Worm (Caenorhabditis elegans) whole organism, L4 larva: Measurements from ENCODE around the gene cut-1.

ENCODE experiments used
- D1046.2 ChIP-seq: fragments of 200-800 bp; sonication (Bioruptor generic); IDR thresholded peaks from 2 replicates; pipeline ENCODE4 v1.3.6; 2022; ENCODE audit warnings: missing genetic modification characterization, missing compliant biosample characterization
- F49E8.2 ChIP-seq: sonication (generic microtip); optimal IDR thresholded peaks from 2 replicates; lab custom pipeline; 2016; ENCODE audit warnings: missing compliant biosample characterization, mild to moderate bottlenecking, missing genetic modification characterization, borderline replicate concordance
- T26A8.4 ChIP-seq: fragments of 200-800 bp; sonication (Bioruptor generic); IDR thresholded peaks from 2 replicates; pipeline ENCODE4 v1.3.6; 2022; ENCODE audit warnings: missing genetic modification characterization, missing compliant biosample characterization
- Y105C5A.15 ChIP-seq: fragments of 200-800 bp; sonication (Bioruptor generic); IDR thresholded peaks from 2 replicates; pipeline ENCODE4 v1.3.6; 2022; ENCODE audit warnings: missing genetic modification characterization, missing compliant biosample characterization
- aha-1 ChIP-seq: fragments of 150-350 bp; peaks from one replicate; lab custom pipeline; 2014; ENCODE audit warnings: missing biosample characterization, missing genetic modification characterization
- ceh-20 ChIP-seq: fragments of 200-800 bp; sonication (Bioruptor generic); IDR thresholded peaks from 2 replicates; pipeline ENCODE4 v1.3.6; 2022; ENCODE audit warnings: missing genetic modification reagents, missing genetic modification characterization, missing compliant biosample characterization
- ceh-32 ChIP-seq: sonication (generic microtip); optimal IDR thresholded peaks from 2 replicates; lab custom pipeline; 2016; ENCODE audit warnings: mild to moderate bottlenecking, missing genetic modification characterization, missing compliant biosample characterization; ENCODE audit not compliant: poor library complexity
- ceh-44 ChIP-seq: fragments of 200-800 bp; sonication (Bioruptor generic); IDR thresholded peaks from 2 replicates; pipeline ENCODE4 v1.3.6; 2022; ENCODE audit warnings: missing genetic modification reagents, missing genetic modification characterization, missing compliant biosample characterization
- ceh-62 ChIP-seq: sonication (generic microtip); optimal IDR thresholded peaks from 2 replicates; lab custom pipeline; 2017; ENCODE audit warnings: missing biosample characterization, missing genetic modification characterization
- ces-1 ChIP-seq: fragments of 150-350 bp; sonication (generic microtip); optimal IDR thresholded peaks from 4 replicates; lab custom pipeline; 2014; ENCODE audit warnings: missing biosample characterization, missing genetic modification reagents, missing genetic modification characterization
- cey-2 ChIP-seq: sonication (generic microtip); optimal IDR thresholded peaks from 3 replicates; lab custom pipeline; 2017; ENCODE audit warnings: missing genetic modification characterization, mild to moderate bottlenecking, missing compliant biosample characterization, antibody characterized with exemption, borderline replicate concordance; ENCODE audit not compliant: insufficient read depth
- daf-12 ChIP-seq: fragments of 150-350 bp; optimal IDR thresholded peaks from 2 replicates; lab custom pipeline; 2014; ENCODE audit warnings: missing biosample characterization, missing genetic modification reagents, missing genetic modification characterization
- daf-19 ChIP-seq: fragments of 200-800 bp; sonication (Bioruptor generic); conservative IDR thresholded peaks from 2 replicates; pipeline ENCODE4 v1.3.6; 2022; ENCODE audit warnings: missing genetic modification characterization, missing compliant biosample characterization
- daf-8 ChIP-seq: fragments of 200-800 bp; sonication (Bioruptor generic); IDR thresholded peaks from 2 replicates; pipeline ENCODE4 v1.3.6; 2022; ENCODE audit warnings: missing genetic modification characterization, missing compliant biosample characterization
- dmd-6 ChIP-seq: fragments of 200-800 bp; sonication (Bioruptor generic); IDR thresholded peaks from 2 replicates; pipeline ENCODE4 v1.3.6; 2022; ENCODE audit warnings: missing genetic modification reagents, missing genetic modification characterization, missing compliant biosample characterization
- dmd-9 ChIP-seq: fragments of 200-800 bp; sonication (Bioruptor generic); IDR thresholded peaks from 2 replicates; pipeline ENCODE4 v1.3.6; 2022; ENCODE audit warnings: missing genetic modification reagents, missing genetic modification characterization, missing compliant biosample characterization
- dpl-1 ChIP-seq: fragments of 150-350 bp; optimal IDR thresholded peaks from 2 replicates; lab custom pipeline; 2014; ENCODE audit warnings: missing biosample characterization, missing genetic modification reagents, missing genetic modification characterization
- dve-1 ChIP-seq: sonication (generic microtip); optimal IDR thresholded peaks from 2 replicates; lab custom pipeline; 2017; ENCODE audit warnings: antibody characterized with exemption, mild to moderate bottlenecking, missing genetic modification characterization, missing compliant biosample characterization; ENCODE audit not compliant: insufficient read depth
- egl-43 ChIP-seq: fragments of 200-800 bp; sonication (Bioruptor generic); IDR thresholded peaks from 2 replicates; pipeline ENCODE4 v1.3.6; 2022; ENCODE audit warnings: missing genetic modification reagents, missing genetic modification characterization, missing compliant biosample characterization
- fos-1 ChIP-seq: fragments of 150-350 bp; optimal IDR thresholded peaks from 2 replicates; lab custom pipeline; 2014; ENCODE audit warnings: missing biosample characterization, missing genetic modification characterization
- hif-1 ChIP-seq, 2 experiments: sonication (generic microtip); optimal IDR thresholded peaks; 2 replicates each; lab custom pipeline; 2016 to 2017; ENCODE audit warnings: missing compliant biosample characterization in 2 of 2, missing genetic modification characterization in 2 of 2, missing genetic modification reagents in 2 of 2, missing genotype in 2 of 2, mild to moderate bottlenecking in 1 of 2
- hlh-30 ChIP-seq: sonication (generic microtip); optimal IDR thresholded peaks from 2 replicates; lab custom pipeline; 2017; ENCODE audit warnings: antibody characterized with exemption, mild to moderate bottlenecking, missing genetic modification characterization, missing compliant biosample characterization; ENCODE audit not compliant: insufficient read depth
- jun-1 ChIP-seq: fragments of 150-350 bp; optimal IDR thresholded peaks from 2 replicates; lab custom pipeline; 2014; ENCODE audit warnings: missing biosample characterization, missing genetic modification reagents, missing genetic modification characterization
- lin-1 ChIP-seq: fragments of 200-800 bp; sonication (Bioruptor generic); IDR thresholded peaks from 2 replicates; pipeline ENCODE4 v1.3.6; 2022; ENCODE audit warnings: missing genetic modification reagents, missing genetic modification characterization, missing compliant biosample characterization
- lin-15B ChIP-seq: fragments of 150-350 bp; sonication (generic microtip); optimal IDR thresholded peaks from 3 replicates; lab custom pipeline; 2014; ENCODE audit warnings: missing biosample characterization, missing genetic modification characterization
- lin-38 ChIP-seq: fragments of 200-800 bp; sonication (Bioruptor generic); IDR thresholded peaks from 2 replicates; pipeline ENCODE4 v1.3.6; 2022; ENCODE audit warnings: missing genetic modification reagents, missing genetic modification characterization, missing compliant biosample characterization
- lsy-2 ChIP-seq, 2 experiments: fragments of 150-350 bp in 1 of 2; sonication (generic microtip) in 1 of 2; optimal IDR thresholded peaks; 2 replicates each; lab custom pipeline; 2014 to 2017; ENCODE audit warnings: missing biosample characterization in 2 of 2, missing genetic modification characterization in 2 of 2
- madf-5 ChIP-seq, 2 experiments: fragments of 200-800 bp; sonication (Bioruptor generic); IDR thresholded peaks; 2 replicates each; pipeline ENCODE4 v1.3.6; 2022; ENCODE audit warnings: missing compliant biosample characterization in 2 of 2, missing genetic modification characterization in 2 of 2
- mdt-29 ChIP-seq: fragments of 200-800 bp; sonication (Bioruptor generic); IDR thresholded peaks from 2 replicates; pipeline ENCODE4 v1.3.6; 2022; ENCODE audit warnings: missing genetic modification reagents, missing genetic modification characterization, missing compliant biosample characterization
- nhr-10 ChIP-seq: fragments of 150-350 bp; optimal IDR thresholded peaks from 2 replicates; lab custom pipeline; 2014; ENCODE audit warnings: missing biosample characterization, missing genetic modification characterization
- nhr-102 ChIP-seq: sonication (generic microtip); optimal IDR thresholded peaks from 2 replicates; lab custom pipeline; 2016; ENCODE audit warnings: mild to moderate bottlenecking, missing genetic modification characterization, moderate library complexity, missing compliant biosample characterization
- nhr-11 ChIP-seq: fragments of 150-350 bp; optimal IDR thresholded peaks from 2 replicates; lab custom pipeline; 2014; ENCODE audit warnings: missing biosample characterization, missing genetic modification characterization
- nhr-237 ChIP-seq: sonication (generic microtip); optimal IDR thresholded peaks from 2 replicates; lab custom pipeline; 2017; ENCODE audit warnings: missing biosample characterization, missing genetic modification characterization
- nhr-25 ChIP-seq: sonication (generic microtip); optimal IDR thresholded peaks from 2 replicates; lab custom pipeline; 2017; ENCODE audit warnings: missing genetic modification characterization, mild to moderate bottlenecking, missing compliant biosample characterization, antibody characterized with exemption, moderate library complexity, borderline replicate concordance; ENCODE audit not compliant: insufficient read depth
- nhr-28 ChIP-seq: fragments of 150-350 bp; optimal IDR thresholded peaks from 2 replicates; lab custom pipeline; 2014; ENCODE audit warnings: missing biosample characterization, missing genetic modification characterization
- nhr-41 ChIP-seq: fragments of 200-800 bp; sonication (Bioruptor generic); IDR thresholded peaks from 2 replicates; pipeline ENCODE4 v1.3.6; 2022; ENCODE audit warnings: missing genetic modification reagents, missing genetic modification characterization, missing compliant biosample characterization
- nhr-76 ChIP-seq: fragments of 150-350 bp; optimal IDR thresholded peaks from 2 replicates; lab custom pipeline; 2014; ENCODE audit warnings: missing biosample characterization, missing genetic modification characterization
- php-3 ChIP-seq: fragments of 200-800 bp; sonication (Bioruptor generic); IDR thresholded peaks from 2 replicates; pipeline ENCODE4 v1.3.6; 2022; ENCODE audit warnings: missing genetic modification reagents, missing genetic modification characterization, missing compliant biosample characterization
- pqm-1 ChIP-seq: sonication (generic microtip); optimal IDR thresholded peaks from 2 replicates; lab custom pipeline; 2017; ENCODE audit warnings: missing biosample characterization, missing genetic modification characterization
- rbr-2 ChIP-seq: sonication (generic microtip); optimal IDR thresholded peaks from 2 replicates; lab custom pipeline; 2016; ENCODE audit warnings: missing genotype, missing genetic modification characterization, missing compliant biosample characterization
- sdz-12 ChIP-seq: fragments of 200-800 bp; sonication (Bioruptor generic); optimal IDR thresholded peaks from 2 replicates; lab custom pipeline; 2018; ENCODE audit warnings: mild to moderate bottlenecking, missing genetic modification characterization, missing compliant biosample characterization
- set-16 ChIP-seq: fragments of 200-800 bp; sonication (Bioruptor generic); IDR thresholded peaks from 2 replicates; pipeline ENCODE4 v1.3.6; 2022; ENCODE audit warnings: missing genetic modification reagents, missing genetic modification characterization, missing compliant biosample characterization
- snpc-1.2 ChIP-seq: fragments of 200-800 bp; sonication (Bioruptor generic); IDR thresholded peaks from 2 replicates; pipeline ENCODE4 v1.3.6; 2022; ENCODE audit warnings: missing genetic modification reagents, missing genetic modification characterization, missing compliant biosample characterization
- tra-1 ChIP-seq: fragments of 200-800 bp; sonication (Bioruptor generic); IDR thresholded peaks from 2 replicates; pipeline ENCODE4 v1.3.6; 2022; ENCODE audit warnings: missing genetic modification reagents, missing genetic modification characterization, missing compliant biosample characterization
- unc-130 ChIP-seq: sonication (generic microtip); optimal IDR thresholded peaks from 2 replicates; lab custom pipeline; 2016; ENCODE audit warnings: missing genetic modification reagents, missing genetic modification characterization, missing compliant biosample characterization
- unc-39 ChIP-seq: sonication (generic microtip); optimal IDR thresholded peaks from 2 replicates; lab custom pipeline; 2017; ENCODE audit warnings: missing biosample characterization, missing genetic modification characterization
- zfp-2 ChIP-seq: sonication (generic microtip); optimal IDR thresholded peaks from 2 replicates; lab custom pipeline; 2016; ENCODE audit warnings: mild to moderate bottlenecking, missing genetic modification characterization, missing compliant biosample characterization
- zip-2 ChIP-seq: fragments of 150-350 bp; optimal IDR thresholded peaks from 2 replicates; lab custom pipeline; 2014; ENCODE audit warnings: missing biosample characterization, missing genetic modification characterization

The cut-1 gene

ce11 chrII:11307953-11308352, 39.0 kb downstream of the cut-1 start:
- TF ChIP-seq hif-1 (tag; optimal IDR thresholded peaks at IDR 0.05; lab: Kevin White, UChicago) (no peak), ceh-20 (GFP tag; lab: Robert Waterston, UW) (no peak), nhr-10 (no peak), daf-19 (GFP tag; lab: Robert Waterston, UW) (no peak), nhr-41 (no peak), nhr-25 (no peak), daf-8 (no peak), ceh-62 (no peak), jun-1 (tag; lab: Kevin White, UChicago) (no peak), hlh-30 (tag; lab: Kevin White, UChicago) (no peak), unc-39 (no peak), T26A8.4 (no peak), zip-2 (tag; lab: Kevin White, UChicago) (no peak), lin-1 (GFP tag; lab: Robert Waterston, UW) (no peak)

- TF ChIP-seq D1046.2 (GFP tag; lab: Robert Waterston, UW): 0 out of 2 replicates have a peak, but pooled peaks have one; percentile 5
- TF ChIP-seq set-16: peak; percentile 34; the same call in 1 of the 2 replicates
- no peak for TF ChIP-seq dve-1 (tag; lab: Kevin White, UChicago)
- TF ChIP-seq lsy-2 (tag; optimal IDR thresholded peaks at IDR 0.05; lab: Kevin White, UChicago): no peak
- TF ChIP-seq aha-1 (tag; lab: Kevin White, UChicago): peak; percentile 72
- no peak for TF ChIP-seq egl-43
Observed at ce11 chrII:11312223-11312622, 43.3 kb downstream of the cut-1 start, which contains the start of gene T24F1.7. Gene T24F1.7 (plus strand): TSS chrII:11312523.

- TF ChIP-seq nhr-28 (no peak), lin-38 (GFP tag; lab: Robert Waterston, UW) (no peak), dmd-9 (GFP tag; lab: Robert Waterston, UW) (no peak), madf-5 (GFP tag; IDR thresholded peaks at IDR 0.05; lab: Robert Waterston, UW) (no peak), egl-43 (no peak), daf-12 (tag; lab: Kevin White, UChicago) (no peak), unc-130 (GFP tag; lab: Kevin White, UChicago) (no peak), mdt-29 (no peak), nhr-76 (tag; lab: Kevin White, UChicago) (no peak), nhr-41 (no peak), F49E8.2 (no peak), dmd-6 (GFP tag; lab: Robert Waterston, UW) (no peak), cey-2 (tag; lab: Kevin White, UChicago) (no peak), fos-1 (tag; lab: Kevin White, UChicago) (no peak), Y105C5A.15 (GFP tag; lab: Robert Waterston, UW) (no peak), nhr-102 (tag; lab: Kevin White, UChicago) (no peak), ces-1 (no peak), ceh-32 (tag; lab: Kevin White, UChicago) (no peak), lsy-2 (tag; optimal IDR thresholded peaks at IDR 0.05; lab: Kevin White, UChicago) (no peak)
Observed at ce11 chrII:11314165-11314564, 45.2 kb downstream of the cut-1 start, which contains the start of gene T24F1.4. Gene T24F1.4 (minus strand): TSS chrII:11314265.

- TF ChIP-seq dpl-1 (GFP tag; lab: Kevin White, UChicago) (no peak), snpc-1.2 (GFP tag; lab: Robert Waterston, UW) (no peak), nhr-102 (tag; lab: Kevin White, UChicago) (no peak), zfp-2 (tag; lab: Kevin White, UChicago) (no peak), dve-1 (tag; lab: Kevin White, UChicago) (no peak), rbr-2 (tag; lab: Kevin White, UChicago) (no peak), madf-5 (GFP tag; IDR thresholded peaks at IDR 0.05; lab: Robert Waterston, UW) (no peak), pqm-1 (tag; lab: Kevin White, UChicago) (no peak), tra-1 (GFP tag; lab: Robert Waterston, UW) (no peak), nhr-11 (tag; lab: Kevin White, UChicago) (no peak), lin-15B (no peak), daf-19 (GFP tag; lab: Robert Waterston, UW) (no peak), ceh-44 (no peak), sdz-12 (GFP tag; lab: Kevin White, UChicago) (no peak), php-3 (GFP tag; lab: Robert Waterston, UW) (no peak), cey-2 (tag; lab: Kevin White, UChicago) (no peak), dmd-6 (GFP tag; lab: Robert Waterston, UW) (no peak), nhr-237 (tag; lab: Kevin White, UChicago) (no peak)
Observed at ce11 chrII:11316663-11317062, 47.7 kb downstream of the cut-1 start.
